Fruit fly (Drosophila melanogaster) whole organism, prepupa: ENCODE measurements around the gene CG8173.
A peak's percentile ranks its signal among the peaks of the same experiment; 100 is the strongest.

ENCODE experiments used
- Blimp-1 ChIP-seq: fragments of 200-800 bp; sonication (Bioruptor generic); optimal IDR thresholded peaks from 3 replicates; lab custom pipeline; 2017; ENCODE audit warnings: missing biosample characterization, missing genetic modification characterization, mild to moderate bottlenecking, moderate library complexity, missing genetic modification reagents
- CG10631 ChIP-seq: fragments of 200-800 bp; sonication (Bioruptor generic); optimal IDR thresholded peaks from 2 replicates; lab custom pipeline; 2016; ENCODE audit warnings: missing biosample characterization, missing genetic modification characterization
- CG11762 ChIP-seq: fragments of 200-800 bp; sonication (Bioruptor generic); optimal IDR thresholded peaks from 3 replicates; lab custom pipeline; 2016; ENCODE audit warnings: missing biosample characterization, missing genetic modification characterization; ENCODE audit not compliant: insufficient read depth
- CG32006 ChIP-seq: fragments of 200-800 bp; sonication (Bioruptor generic); optimal IDR thresholded peaks from 3 replicates; lab custom pipeline; 2017; ENCODE audit warnings: missing biosample characterization, mild to moderate bottlenecking, missing genetic modification characterization
- CG34406 ChIP-seq: fragments of 200-800 bp; sonication (Bioruptor generic); optimal IDR thresholded peaks from 3 replicates; lab custom pipeline; 2016; ENCODE audit warnings: missing biosample characterization, missing genetic modification characterization
- CG6163 ChIP-seq: fragments of 200-800 bp; sonication (Bioruptor generic); IDR thresholded peaks from 3 replicates; pipeline ENCODE4 v1.3.6; 2022; ENCODE audit warnings: missing biosample characterization, missing genetic modification characterization
- CG6276 ChIP-seq: fragments of 200-800 bp; sonication (Bioruptor generic); optimal IDR thresholded peaks from 2 replicates; lab custom pipeline; 2017; ENCODE audit warnings: missing biosample characterization, mild to moderate bottlenecking, missing genetic modification characterization
- CG6854 ChIP-seq: fragments of 200-800 bp; sonication (Bioruptor generic); optimal IDR thresholded peaks from 2 replicates; lab custom pipeline; 2017; ENCODE audit warnings: missing biosample characterization, mild to moderate bottlenecking, missing genetic modification characterization
- CG7368 ChIP-seq: fragments of 200-800 bp; sonication (Bioruptor generic); optimal IDR thresholded peaks from 3 replicates; lab custom pipeline; 2016; ENCODE audit warnings: missing biosample characterization, missing genetic modification characterization
- CG8119 ChIP-seq: fragments of 200-800 bp; sonication (Bioruptor generic); IDR thresholded peaks from 3 replicates; pipeline ENCODE4 v1.3.6; 2022; ENCODE audit warnings: missing biosample characterization, missing genetic modification characterization
- CG8319 ChIP-seq: fragments of 200-800 bp; sonication (Bioruptor generic); optimal IDR thresholded peaks from 3 replicates; lab custom pipeline; 2016; ENCODE audit warnings: missing biosample characterization, missing genetic modification characterization
- CG8632 ChIP-seq: fragments of 200-800 bp; sonication (Bioruptor generic); optimal IDR thresholded peaks from 3 replicates; lab custom pipeline; 2016; ENCODE audit warnings: missing biosample characterization, missing genetic modification characterization
- Eip78C ChIP-seq: fragments of 200-800 bp; sonication (Bioruptor generic); peaks from one replicate; lab custom pipeline; 2016; ENCODE audit warnings: missing biosample characterization, missing genetic modification characterization
- Eip93F ChIP-seq: fragments of 200-800 bp; sonication (Bioruptor generic); optimal IDR thresholded peaks from 2 replicates; lab custom pipeline; 2016; ENCODE audit warnings: missing biosample characterization, mild to moderate bottlenecking, missing genetic modification characterization
- Ets96B ChIP-seq: fragments of 200-800 bp; optimal IDR thresholded peaks from 2 replicates; lab custom pipeline; 2019; ENCODE audit warnings: missing biosample characterization, mild to moderate bottlenecking, missing genetic modification characterization, moderate library complexity
- Gug ChIP-seq: fragments of 200-800 bp; sonication (Bioruptor generic); IDR thresholded peaks from 2 replicates; pipeline ENCODE4 v1.3.6; 2022; ENCODE audit warnings: missing biosample characterization, missing genetic modification characterization
- Hr38 ChIP-seq: sonication (Bioruptor generic); optimal IDR thresholded peaks from 2 replicates; lab custom pipeline; 2016; ENCODE audit warnings: missing biosample characterization, missing genetic modification characterization
- Hr39 ChIP-seq: fragments of 200-800 bp; sonication (Bioruptor generic); optimal IDR thresholded peaks from 2 replicates; lab custom pipeline; 2016; ENCODE audit warnings: missing biosample characterization, missing genetic modification characterization
- Hr4 ChIP-seq: fragments of 200-800 bp; sonication (Bioruptor generic); optimal IDR thresholded peaks from 3 replicates; lab custom pipeline; 2016; ENCODE audit warnings: missing biosample characterization, missing genetic modification characterization
- Met ChIP-seq: fragments of 200-800 bp; sonication (Bioruptor generic); optimal IDR thresholded peaks from 3 replicates; lab custom pipeline; 2016; ENCODE audit warnings: missing biosample characterization, missing genetic modification characterization
- OdsH ChIP-seq: fragments of 200-800 bp; sonication (Bioruptor generic); optimal IDR thresholded peaks from 3 replicates; lab custom pipeline; 2016; ENCODE audit warnings: missing biosample characterization, missing genetic modification characterization
- Sox102F ChIP-seq: fragments of 200-800 bp; sonication (Bioruptor generic); optimal IDR thresholded peaks from 2 replicates; lab custom pipeline; 2016; ENCODE audit warnings: missing biosample characterization, mild to moderate bottlenecking, missing genetic modification characterization
- Sox14 ChIP-seq: fragments of 200-800 bp; sonication (Bioruptor generic); optimal IDR thresholded peaks from 3 replicates; lab custom pipeline; 2016; ENCODE audit warnings: missing biosample characterization, missing genetic modification characterization
- achi ChIP-seq: fragments of 200-800 bp; sonication (Bioruptor generic); optimal IDR thresholded peaks from 3 replicates; lab custom pipeline; 2016; ENCODE audit warnings: missing biosample characterization, missing genetic modification characterization
- cyc ChIP-seq: fragments of 200-800 bp; sonication (Bioruptor generic); optimal IDR thresholded peaks from 3 replicates; lab custom pipeline; 2016; ENCODE audit warnings: missing biosample characterization, missing genetic modification characterization
- dsx ChIP-seq: fragments of 200-800 bp; optimal IDR thresholded peaks from 3 replicates; lab custom pipeline; 2019; ENCODE audit warnings: missing biosample characterization, mild to moderate bottlenecking, missing genetic modification characterization, moderate library complexity; ENCODE audit not compliant: poor library complexity, severe bottlenecking
- esn ChIP-seq: fragments of 200-800 bp; sonication (Bioruptor generic); optimal IDR thresholded peaks from 2 replicates; lab custom pipeline; 2016; ENCODE audit warnings: missing biosample characterization, mild to moderate bottlenecking, missing genetic modification characterization, moderate library complexity
- fd59A ChIP-seq: fragments of 200-800 bp; sonication (Bioruptor generic); optimal IDR thresholded peaks from 2 replicates; lab custom pipeline; 2017; ENCODE audit warnings: missing biosample characterization, mild to moderate bottlenecking, missing genetic modification characterization, missing genetic modification reagents
- fkh ChIP-seq: fragments of 200-800 bp; sonication (Bioruptor generic); optimal IDR thresholded peaks from 3 replicates; lab custom pipeline; 2017; ENCODE audit warnings: missing biosample characterization, mild to moderate bottlenecking, missing genetic modification characterization, moderate library complexity
- pdm3 ChIP-seq: fragments of 200-800 bp; sonication (Bioruptor generic); optimal IDR thresholded peaks from 3 replicates; lab custom pipeline; 2016; ENCODE audit warnings: missing biosample characterization, missing genetic modification characterization
- salr ChIP-seq, 2 experiments: fragments of 200-800 bp; sonication (Bioruptor generic); optimal IDR thresholded peaks; 3 replicates each; lab custom pipeline; 2016 to 2018; ENCODE audit warnings: missing biosample characterization in 2 of 2, missing genetic modification characterization in 2 of 2, mild to moderate bottlenecking in 1 of 2
- ss ChIP-seq, 2 experiments: fragments of 200-800 bp; sonication (Bioruptor generic); optimal IDR thresholded peaks; 2 replicates in 1 of 2; 3 replicates in 1 of 2; lab custom pipeline; 2017 to 2018; ENCODE audit warnings: mild to moderate bottlenecking in 2 of 2, missing biosample characterization in 2 of 2, missing genetic modification characterization in 2 of 2, moderate library complexity in 1 of 2
- svp ChIP-seq: fragments of 200-800 bp; sonication (Bioruptor generic); peaks from one replicate; lab custom pipeline; 2016; ENCODE audit warnings: missing biosample characterization, missing genetic modification characterization
- vri ChIP-seq: fragments of 200-800 bp; sonication (Bioruptor generic); optimal IDR thresholded peaks from 3 replicates; lab custom pipeline; 2016; ENCODE audit warnings: missing biosample characterization, mild to moderate bottlenecking, missing genetic modification characterization

CG8173 gene

dm6 chrX:17712466-17712865 is 3.0 kb upstream of the CG8173 start:
- TF ChIP-seq CG10631 (peak; percentile 12), CG32006 (GFP tag; lab: Kevin White, UChicago) (peak; percentile 45), cyc (no peak), Sox14 (GFP tag; lab: Kevin White, UChicago) (no peak), CG8632 (no peak), Hr38 (GFP tag; lab: Kevin White, UChicago) (no peak), salr (GFP tag; optimal IDR thresholded peaks at IDR 0.05; lab: Kevin White, UChicago) (peak in 1 of 2 experiments; percentile 13), esn (GFP tag; lab: Kevin White, UChicago) (peak; percentile 27), OdsH (GFP tag; lab: Kevin White, UChicago) (peak; percentile 7), Sox102F (GFP tag; lab: Kevin White, UChicago) (no peak), CG11762 (GFP tag; lab: Kevin White, UChicago) (no peak), dsx (no peak), pdm3 (GFP tag; lab: Kevin White, UChicago) (peak; percentile 26)

- TF ChIP-seq Hr39 (GFP tag; lab: Kevin White, UChicago) (no peak), fkh (GFP tag; lab: Kevin White, UChicago) (no peak), vri (GFP tag; lab: Kevin White, UChicago) (no peak)
Observed at dm6 chrX:17711916-17712315, 2.5 kb upstream of the CG8173 start.

dm6 chrX:17710273-17711085 is 1.0 kb upstream of the CG8173 start:
- TF ChIP-seq Hr38 (GFP tag; lab: Kevin White, UChicago) (no peak), CG8119 (GFP tag; lab: Robert Waterston, UW) (0 out of 3 replicates have a peak, but pooled peaks have one; percentile 25), achi (no peak), Hr4 (GFP tag; lab: Kevin White, UChicago) (no peak), vri (GFP tag; lab: Kevin White, UChicago) (no peak), Eip93F (GFP tag; lab: Kevin White, UChicago) (no peak), cyc (no peak), CG6854 (peak; percentile 54), CG11762 (GFP tag; lab: Kevin White, UChicago) (no peak), Met (no peak), salr (GFP tag; optimal IDR thresholded peaks at IDR 0.05; lab: Kevin White, UChicago) (no peak), Blimp-1 (no peak), CG8319 (no peak), ss (GFP tag; optimal IDR thresholded peaks at IDR 0.05; lab: Kevin White, UChicago) (no peak), fd59A (no peak), CG34406 (GFP tag; lab: Kevin White, UChicago) (no peak), CG6163 (0 out of 3 replicates have a peak, but pooled peaks have one; percentile 19), Gug (no peak), Ets96B (tag; lab: Kevin White, UChicago) (no peak), fkh (GFP tag; lab: Kevin White, UChicago) (peak; percentile 5), CG6276 (GFP tag; lab: Kevin White, UChicago) (no peak), svp (GFP tag; lab: Kevin White, UChicago) (peak; percentile 28)

dm6 chrX:17708843-17709242 is 610 bp downstream of the CG8173 start:
- TF ChIP-seq CG7368 (GFP tag; lab: Kevin White, UChicago): no peak
- no peak for TF ChIP-seq dsx
- TF ChIP-seq Hr39 (GFP tag; lab: Kevin White, UChicago): no peak
- peak; percentile 2 for TF ChIP-seq Eip78C (GFP tag; lab: Kevin White, UChicago)
